Fruit fly (Drosophila melanogaster): ENCODE results near the gene CG42526.

- no peak for TF ChIP-seq Dad (GFP tag; optimal IDR thresholded peaks at IDR 0.05)
- TF ChIP-seq CG6791 (GFP tag; IDR thresholded peaks at IDR 0.05; ENCODE audit: partially characterized antibody) = no peak
These were observed 14.4 kb downstream of the CG42526 start for dm6 chr3L:9420819-9421130.
